Fruit fly (Drosophila melanogaster): ENCODE results near the gene CG43998.
A peak's percentile ranks its signal among the peaks of the same experiment; 100 is the strongest.

CG43998 gene

dm6 chr3R:23888273-23889220 is 40.3 kb downstream of the CG43998 start (continued):
- TF ChIP-seq CG4318 (GFP tag; optimal IDR thresholded peaks at IDR 0.05) (no peak), Sox15 (GFP tag; optimal IDR thresholded peaks at IDR 0.05) (peak; percentile 25), eg (GFP tag; IDR thresholded peaks at IDR 0.05) (peak; percentile 64), CG6808 (GFP tag; optimal IDR thresholded peaks at IDR 0.05) (no peak), Eip93F (GFP tag; optimal IDR thresholded peaks at IDR 0.05) (peak; percentile 83), Hr38 (GFP tag; optimal IDR thresholded peaks at IDR 0.05) (no peak), Smox (GFP tag; optimal IDR thresholded peaks at IDR 0.05) (peak; percentile 66), CG10669 (GFP tag; optimal IDR thresholded peaks at IDR 0.05) (no peak), cyc (GFP tag; optimal IDR thresholded peaks at IDR 0.05) (peak; percentile 80), Hr4 (GFP tag; optimal IDR thresholded peaks at IDR 0.05) (peak; percentile 52), fd59A (GFP tag; optimal IDR thresholded peaks at IDR 0.05) (no peak), CG10631 (GFP tag; optimal IDR thresholded peaks at IDR 0.05) (peak; percentile 14), Hr39 (GFP tag; optimal IDR thresholded peaks at IDR 0.05) (peak; percentile 73), achi (GFP tag; optimal IDR thresholded peaks at IDR 0.05) (no peak), fkh (GFP tag; optimal IDR thresholded peaks at IDR 0.05) (no peak), lz (GFP tag; optimal IDR thresholded peaks at IDR 0.05) (peak; percentile 65), CG16779 (tag; optimal IDR thresholded peaks at IDR 0.05) (no peak), acj6 (GFP tag; optimal IDR thresholded peaks at IDR 0.05) (peak; percentile 17), esn (GFP tag; optimal IDR thresholded peaks at IDR 0.05) (peak; percentile 75), CG8319 (GFP tag; optimal IDR thresholded peaks at IDR 0.05) (no peak), Sox102F (GFP tag; optimal IDR thresholded peaks at IDR 0.05) (peak; percentile 73), svp (GFP tag) (peak; percentile 78), Eip78C (GFP tag) (peak; percentile 90), pdm3 (GFP tag; optimal IDR thresholded peaks at IDR 0.05) (peak; percentile 34), OdsH (GFP tag; optimal IDR thresholded peaks at IDR 0.05) (peak; percentile 53), CG34406 (GFP tag; optimal IDR thresholded peaks at IDR 0.05) (no peak), Ets96B (tag; optimal IDR thresholded peaks at IDR 0.05) (peak; percentile 11), CG6276 (GFP tag; optimal IDR thresholded peaks at IDR 0.05) (no peak), CG31627 (GFP tag; optimal IDR thresholded peaks at IDR 0.05) (peak; percentile 73), Blimp-1 (GFP tag; optimal IDR thresholded peaks at IDR 0.05) (peak; percentile 30), Lpt (GFP tag; optimal IDR thresholded peaks at IDR 0.05) (no peak), salr (GFP tag; optimal IDR thresholded peaks at IDR 0.05) (no peak), CG3032 (tag; optimal IDR thresholded peaks at IDR 0.05) (no peak), CG6163 (GFP tag; IDR thresholded peaks at IDR 0.05) (peak; percentile 76; the same call in 2 of the 3 replicates), Ets21C (GFP tag; optimal IDR thresholded peaks at IDR 0.05) (peak; percentile 43), fd85E (GFP tag; optimal IDR thresholded peaks at IDR 0.05) (no peak), Gug (GFP tag; IDR thresholded peaks at IDR 0.05) (no peak), CG9139 (GFP tag; optimal IDR thresholded peaks at IDR 0.05) (no peak), CG8119 (GFP tag; IDR thresholded peaks at IDR 0.05) (peak; percentile 27; the same call in 2 of the 3 replicates), vri (GFP tag; optimal IDR thresholded peaks at IDR 0.05) (peak; percentile 92)

dm6 chr3R:23887572-23887971 is 41.2 kb downstream of the CG43998 start:
- TF ChIP-seq net (GFP tag; optimal IDR thresholded peaks at IDR 0.05) (no peak), Eip93F (GFP tag; optimal IDR thresholded peaks at IDR 0.05) (no peak), pdm3 (GFP tag; optimal IDR thresholded peaks at IDR 0.05) (no peak), CG6808 (GFP tag; optimal IDR thresholded peaks at IDR 0.05) (no peak), CG6854 (GFP tag; optimal IDR thresholded peaks at IDR 0.05) (no peak), CG8119 (GFP tag; IDR thresholded peaks at IDR 0.05) (peak; percentile 31; the same call in 2 of the 3 replicates), fkh (GFP tag; optimal IDR thresholded peaks at IDR 0.05) (no peak), CG9139 (GFP tag; optimal IDR thresholded peaks at IDR 0.05) (no peak), CG6276 (GFP tag; optimal IDR thresholded peaks at IDR 0.05) (no peak), Met (GFP tag; optimal IDR thresholded peaks at IDR 0.05) (no peak), CG11294 (GFP tag; IDR thresholded peaks at IDR 0.05) (peak; percentile 50), CG1621 (tag; optimal IDR thresholded peaks at IDR 0.05) (no peak), OdsH (GFP tag; optimal IDR thresholded peaks at IDR 0.05) (no peak), Blimp-1 (GFP tag; optimal IDR thresholded peaks at IDR 0.05) (no peak), fd85E (GFP tag; optimal IDR thresholded peaks at IDR 0.05) (no peak), eg (GFP tag; IDR thresholded peaks at IDR 0.05) (peak; percentile 49), Ets21C (GFP tag; optimal IDR thresholded peaks at IDR 0.05) (no peak), CG10669 (GFP tag; optimal IDR thresholded peaks at IDR 0.05) (no peak), Smox (GFP tag; optimal IDR thresholded peaks at IDR 0.05) (no peak), CG11762 (GFP tag; optimal IDR thresholded peaks at IDR 0.05; ENCODE audit: insufficient read depth) (no peak), CG15336 (GFP tag; IDR thresholded peaks at IDR 0.05) (no peak), spab (GFP tag; optimal IDR thresholded peaks at IDR 0.05) (no peak), Lpt (GFP tag; optimal IDR thresholded peaks at IDR 0.05) (no peak), Gug (GFP tag; IDR thresholded peaks at IDR 0.05) (peak; percentile 58), CG10631 (GFP tag; optimal IDR thresholded peaks at IDR 0.05) (no peak)

All from whole organism, prepupa.